Fruit fly (Drosophila melanogaster) S2 (cell line): Measurements from ENCODE around the gene CG42337.
A peak's percentile ranks its signal among the peaks of the same experiment; 100 is the strongest.

ENCODE experiments used
- CG8478 ChIP-seq: fragments of >200 bp; optimal IDR thresholded peaks from 2 replicates; lab custom pipeline; 2018
- CTCF ChIP-seq, 2 experiments: fragments of >200 bp; optimal IDR thresholded peaks; 2 replicates each; lab custom pipeline; 2018

CG42337 gene

dm6 chr3L:21216697-21217291, 23.6 kb upstream of the CG42337 start, which contains the start of the genes Trmt112 and Ilk:
Trmt112 (minus strand) TSS chr3L:21216839.
Ilk (plus strand) TSS chr3L:21216901.
- no peak for TF ChIP-seq CG8478 (lab: Kevin White, UChicago)
- peak in 1 of 2 experiments; percentile 4 for TF ChIP-seq CTCF (optimal IDR thresholded peaks at IDR 0.05; lab: Kevin White, UChicago)

- no peak for TF ChIP-seq CTCF (optimal IDR thresholded peaks at IDR 0.05; lab: Kevin White, UChicago)
- TF ChIP-seq CG8478 (lab: Kevin White, UChicago) = no peak
Measured at dm6 chr3L:21209921-21210532, 16.9 kb upstream of the CG42337 start, which contains the start of the genes CG10510 and CG10508. CG10510 (minus strand) TSS chr3L:21210084. CG10508 (plus strand) TSS chr3L:21210215.

dm6 chr3L:21206486-21206885, 13.3 kb upstream of the CG42337 start:
- TF ChIP-seq CG8478 (lab: Kevin White, UChicago) (no peak), CTCF (optimal IDR thresholded peaks at IDR 0.05; lab: Kevin White, UChicago) (no peak)

dm6 chr3L:21205496-21205824, 12.3 kb upstream of the CG42337 start:
- TF ChIP-seq CG8478 (lab: Kevin White, UChicago) (no peak), CTCF (optimal IDR thresholded peaks at IDR 0.05; lab: Kevin White, UChicago) (no peak)

- TF ChIP-seq CTCF (optimal IDR thresholded peaks at IDR 0.05; lab: Kevin White, UChicago) = no peak
- TF ChIP-seq CG8478 (lab: Kevin White, UChicago) = no peak
Measured at dm6 chr3L:21204581-21205495, 11.7 kb upstream of the CG42337 start.

- TF ChIP-seq CG8478 (lab: Kevin White, UChicago) (no peak), CTCF (optimal IDR thresholded peaks at IDR 0.05; lab: Kevin White, UChicago) (no peak)
Measured at dm6 chr3L:21202777-21203282, 9.7 kb upstream of the CG42337 start, which contains the start of the genes Targ1, CG10512 and Targ2. Targ1 (minus strand) TSS chr3L:21202882. CG10512 (plus strand) TSS chr3L:21202920. Targ2 (minus strand) TSS chr3L:21203232.

- TF ChIP-seq CTCF (optimal IDR thresholded peaks at IDR 0.05; lab: Kevin White, UChicago) = peak in 1 of 2 experiments; percentile 24
- TF ChIP-seq CG8478 (lab: Kevin White, UChicago) = no peak
Measured at dm6 chr3L:21202029-21202776, 9.0 kb upstream of the CG42337 start.

- TF ChIP-seq CG8478 (lab: Kevin White, UChicago) (no peak), CTCF (optimal IDR thresholded peaks at IDR 0.05; lab: Kevin White, UChicago) (no peak)
Measured at dm6 chr3L:21201246-21201896, 8.2 kb upstream of the CG42337 start.

- TF ChIP-seq CG8478 (lab: Kevin White, UChicago) (no peak), CTCF (optimal IDR thresholded peaks at IDR 0.05; lab: Kevin White, UChicago) (no peak)
Measured at dm6 chr3L:21200587-21200986, 7.4 kb upstream of the CG42337 start.

dm6 chr3L:21196563-21196962, 3.4 kb upstream of the CG42337 start, which contains the start of the genes Targ3 and park:
Targ3 (plus strand) TSS chr3L:21196831.
park (minus strand) TSS chr3L:21196853.
- TF ChIP-seq CTCF (optimal IDR thresholded peaks at IDR 0.05; lab: Kevin White, UChicago) (no peak), CG8478 (lab: Kevin White, UChicago) (no peak)

dm6 chr3L:21194392-21194925, 1.3 kb upstream of the CG42337 start:
- TF ChIP-seq CTCF (optimal IDR thresholded peaks at IDR 0.05; lab: Kevin White, UChicago) (no peak), CG8478 (lab: Kevin White, UChicago) (no peak)

dm6 chr3L:21192024-21192423, 1.1 kb downstream of the CG42337 start:
- no peak for TF ChIP-seq CTCF (optimal IDR thresholded peaks at IDR 0.05; lab: Kevin White, UChicago)

- no peak for TF ChIP-seq CG8478 (lab: Kevin White, UChicago)
- no peak for TF ChIP-seq CTCF (optimal IDR thresholded peaks at IDR 0.05; lab: Kevin White, UChicago)
Measured at dm6 chr3L:21186487-21186886, 6.7 kb downstream of the CG42337 start.
